Comparison of ENCODE assay signal across 1 fruit fly cellular context in the genomic region with DNA sequence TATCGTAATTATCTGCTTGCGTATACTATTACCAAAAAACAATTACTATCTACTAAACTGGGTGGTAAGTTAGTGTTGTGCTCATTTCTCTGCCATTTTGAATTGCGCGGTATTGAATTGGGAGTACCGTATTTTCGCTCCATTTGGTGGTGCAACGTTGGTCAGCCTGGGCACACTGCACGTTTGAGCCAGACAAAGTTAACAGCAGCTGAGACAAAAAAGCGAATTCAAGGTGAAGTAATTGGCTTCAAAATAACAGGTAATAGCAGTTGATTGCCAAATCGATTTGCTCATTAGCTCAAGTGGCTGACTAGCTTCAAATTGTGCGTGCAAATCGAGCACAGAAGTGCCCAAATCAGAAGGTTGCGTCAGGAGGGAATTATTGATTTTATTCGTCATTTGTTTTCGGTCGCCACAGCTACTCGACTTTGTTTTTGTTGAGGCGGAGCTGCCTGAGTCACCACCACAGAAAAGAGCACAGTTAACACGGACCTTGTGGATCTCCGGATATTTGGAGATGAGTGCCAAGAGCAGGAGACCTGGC.
A peak's percentile ranks its signal among the peaks of the same experiment; 100 is the strongest.
TF ChIP-seq lines count a peak whose summit lies in the region.

A gene (plus strand): TSS at position 175 of the 544 bp plus-strand sequence.

TF ChIP-seq in whole organism, embryonic, 481 proteins besides CTCF, POLR2A, EP300 and RAD21 (continued from another document):
- TF ChIP-seq ssp (GFP tag; IDR thresholded peaks at IDR 0.05; lab: Robert Waterston, UW) = no peak
- peak; percentile 57; the same call in 1 of the 3 replicates for TF ChIP-seq CG6791 (GFP tag; IDR thresholded peaks at IDR 0.05; lab: Robert Waterston, UW; ENCODE audit: partially characterized antibody)
- no peak for TF ChIP-seq CG10366 (GFP tag; IDR thresholded peaks at IDR 0.05; lab: Robert Waterston, UW)
- TF ChIP-seq CG11560 (tag; IDR thresholded peaks at IDR 0.05; lab: Robert Waterston, UW) = no peak
- no peak for TF ChIP-seq CG5180 (GFP tag; optimal IDR thresholded peaks at IDR 0.05; lab: Kevin White, UChicago)
- TF ChIP-seq HLH3B (GFP tag; IDR thresholded peaks at IDR 0.05; lab: Robert Waterston, UW) = no peak
- no peak for TF ChIP-seq bowl (GFP tag; IDR thresholded peaks at IDR 0.05; lab: Robert Waterston, UW)
- peak; percentile 45 for TF ChIP-seq YL-1 (GFP tag; optimal IDR thresholded peaks at IDR 0.05; lab: Kevin White, UChicago)
- no peak for TF ChIP-seq CG1024 (GFP tag; IDR thresholded peaks at IDR 0.05; lab: Robert Waterston, UW)
- TF ChIP-seq fd64A (GFP tag; optimal IDR thresholded peaks at IDR 0.05; lab: Kevin White, UChicago) = no peak
- TF ChIP-seq rib (GFP tag; IDR thresholded peaks at IDR 0.05; lab: Robert Waterston, UW) = no peak
- no peak for TF ChIP-seq sens-2 (GFP tag; IDR thresholded peaks at IDR 0.05; lab: Robert Waterston, UW)
- TF ChIP-seq abd-A (tag; optimal IDR thresholded peaks at IDR 0.05; lab: Kevin White, UChicago) = no peak
- TF ChIP-seq CG2889 (GFP tag; IDR thresholded peaks at IDR 0.05; lab: Robert Waterston, UW) = no peak
- no peak for TF ChIP-seq CG10543 (GFP tag; optimal IDR thresholded peaks at IDR 0.05; lab: Kevin White, UChicago)
- no peak for TF ChIP-seq NK7.1 (GFP tag; optimal IDR thresholded peaks at IDR 0.05; lab: Kevin White, UChicago)
- TF ChIP-seq Tbp (GFP tag; optimal IDR thresholded peaks at IDR 0.05; lab: Kevin White, UChicago) = no peak
- no peak for TF ChIP-seq tx (GFP tag; optimal IDR thresholded peaks at IDR 0.05; lab: Kevin White, UChicago)
- no peak for TF ChIP-seq NC2α (GFP tag; optimal IDR thresholded peaks at IDR 0.05; lab: Kevin White, UChicago)
- TF ChIP-seq ham (GFP tag; IDR thresholded peaks at IDR 0.05; lab: Robert Waterston, UW) = no peak
- TF ChIP-seq bcd (GFP tag; optimal IDR thresholded peaks at IDR 0.05; lab: Kevin White, UChicago) = no peak
- TF ChIP-seq CG9797 (GFP tag; optimal IDR thresholded peaks at IDR 0.05; lab: Kevin White, UChicago) = peak; percentile 89
- TF ChIP-seq ftz-f1 (GFP tag; optimal IDR thresholded peaks at IDR 0.05; lab: Kevin White, UChicago) = peak; percentile 72
- TF ChIP-seq Opbp (GFP tag; IDR thresholded peaks at IDR 0.05; lab: Robert Waterston, UW; ENCODE audit: partially characterized antibody) = peak; percentile 23; the same call in 1 of the 3 replicates
- no peak for TF ChIP-seq CG43689 (GFP tag; IDR thresholded peaks at IDR 0.05; lab: Robert Waterston, UW)
- no peak for TF ChIP-seq CG9727 (GFP tag; optimal IDR thresholded peaks at IDR 0.05; lab: Kevin White, UChicago)
- TF ChIP-seq CG11504 (tag; optimal IDR thresholded peaks at IDR 0.05; lab: Kevin White, UChicago) = peak; percentile 26
- TF ChIP-seq MBD-R2 (GFP tag; IDR thresholded peaks at IDR 0.05; lab: Robert Waterston, UW) = peak; percentile 65
- no peak for TF ChIP-seq tll (GFP tag; optimal IDR thresholded peaks at IDR 0.05; lab: Kevin White, UChicago)
- TF ChIP-seq Lhr (GFP tag; optimal IDR thresholded peaks at IDR 0.05; lab: Kevin White, UChicago) = no peak
- no peak for TF ChIP-seq pb (GFP tag; optimal IDR thresholded peaks at IDR 0.05; lab: Kevin White, UChicago)
- TF ChIP-seq CG4424 (GFP tag; optimal IDR thresholded peaks at IDR 0.05; lab: Kevin White, UChicago) = no peak
- TF ChIP-seq Atf6 (GFP tag; IDR thresholded peaks at IDR 0.05; lab: Robert Waterston, UW) = no peak
- TF ChIP-seq Xrp1 (GFP tag; IDR thresholded peaks at IDR 0.05; lab: Robert Waterston, UW) = no peak
- TF ChIP-seq CG8281 (tag; optimal IDR thresholded peaks at IDR 0.05; lab: Kevin White, UChicago) = no peak
- TF ChIP-seq CG10147 (GFP tag; optimal IDR thresholded peaks at IDR 0.05; lab: Kevin White, UChicago) = no peak
- TF ChIP-seq hkb (optimal IDR thresholded peaks at IDR 0.05; lab: Kevin White, UChicago) = no peak
- no peak for TF ChIP-seq hkb (GFP tag; IDR thresholded peaks at IDR 0.05; lab: Robert Waterston, UW)
- no peak for TF ChIP-seq slbo (GFP tag; IDR thresholded peaks at IDR 0.05; lab: Robert Waterston, UW)
- peak; percentile 53 for TF ChIP-seq CG13287 (GFP tag; IDR thresholded peaks at IDR 0.05; lab: Robert Waterston, UW; ENCODE audit: partially characterized antibody)
- no peak for TF ChIP-seq B-H2 (GFP tag; optimal IDR thresholded peaks at IDR 0.05; lab: Kevin White, UChicago)
- TF ChIP-seq amos (GFP tag; IDR thresholded peaks at IDR 0.05; lab: Robert Waterston, UW; ENCODE audit: partially characterized antibody) = 0 out of 2 replicates have a peak, but pooled peaks have one; percentile 11
- TF ChIP-seq CG15696 (tag; optimal IDR thresholded peaks at IDR 0.05; lab: Kevin White, UChicago) = no peak
- no peak for TF ChIP-seq Ravus (GFP tag; IDR thresholded peaks at IDR 0.05; lab: Robert Waterston, UW)
- TF ChIP-seq Gsc (GFP tag; IDR thresholded peaks at IDR 0.05; lab: Robert Waterston, UW) = no peak
- 0 out of 2 replicates have a peak, but pooled peaks have one; percentile 13 for TF ChIP-seq bbx (GFP tag; IDR thresholded peaks at IDR 0.05; lab: Robert Waterston, UW; ENCODE audit: partially characterized antibody)
- no peak for TF ChIP-seq CG18476 (GFP tag; optimal IDR thresholded peaks at IDR 0.05; lab: Kevin White, UChicago)
- peak; percentile 95 for TF ChIP-seq E2f2 (GFP tag; IDR thresholded peaks at IDR 0.05; lab: Robert Waterston, UW)
- TF ChIP-seq Myb (GFP tag; optimal IDR thresholded peaks at IDR 0.05; lab: Kevin White, UChicago) = peak; percentile 31
- TF ChIP-seq B-H1 (GFP tag; IDR thresholded peaks at IDR 0.05; lab: Robert Waterston, UW) = no peak
- TF ChIP-seq CG11085 (GFP tag; IDR thresholded peaks at IDR 0.05; lab: Robert Waterston, UW) = no peak
- TF ChIP-seq CG1233 (GFP tag; optimal IDR thresholded peaks at IDR 0.05; lab: Kevin White, UChicago) = no peak
TF ChIP-seq in whole organism, embryonic: peak in this region for 32.
